Fruit fly (Drosophila melanogaster) whole organism, embryonic: Measurements from ENCODE around the gene CG44044.

ENCODE experiments used
- Asciz ChIP-seq: fragments of 200-800 bp; sonication (Bioruptor generic); optimal IDR thresholded peaks from 2 replicates; lab custom pipeline; 2017; ENCODE audit warnings: missing biosample characterization, mild to moderate bottlenecking, missing genetic modification characterization, missing genetic modification reagents
- B-H2 ChIP-seq: fragments of 200-800 bp; sonication (Bioruptor generic); optimal IDR thresholded peaks from 2 replicates; lab custom pipeline; 2018; ENCODE audit warnings: missing biosample characterization, mild to moderate bottlenecking, missing genetic modification characterization
- BtbVII ChIP-seq: fragments of 200-800 bp; sonication (Bioruptor generic); optimal IDR thresholded peaks from 3 replicates; lab custom pipeline; 2017; ENCODE audit warnings: missing biosample characterization, mild to moderate bottlenecking, missing genetic modification characterization
- CG10431 ChIP-seq: fragments of 200-800 bp; sonication (Bioruptor generic); optimal IDR thresholded peaks from 3 replicates; lab custom pipeline; 2018; ENCODE audit warnings: missing biosample characterization, mild to moderate bottlenecking, missing genetic modification characterization
- CG10979 ChIP-seq: fragments of 200-800 bp; sonication (Bioruptor generic); optimal IDR thresholded peaks from 2 replicates; lab custom pipeline; 2018; ENCODE audit warnings: missing biosample characterization, mild to moderate bottlenecking, missing genetic modification characterization, moderate library complexity
- CG11398 ChIP-seq: fragments of 200-800 bp; sonication (Bioruptor generic); optimal IDR thresholded peaks from 2 replicates; lab custom pipeline; 2016; ENCODE audit warnings: missing biosample characterization, missing genetic modification characterization
- CG14014 ChIP-seq: fragments of 200-800 bp; sonication (Bioruptor generic); IDR thresholded peaks from 2 replicates; pipeline ENCODE4 v1.3.6; 2022; ENCODE audit warnings: missing biosample characterization, missing genetic modification characterization
- CG15696 ChIP-seq: fragments of 200-800 bp; sonication (Bioruptor generic); optimal IDR thresholded peaks from 2 replicates; lab custom pipeline; 2019; ENCODE audit warnings: missing biosample characterization, mild to moderate bottlenecking, missing genetic modification characterization, moderate library complexity
- CG1602 ChIP-seq: fragments of 200-800 bp; sonication (Bioruptor generic); optimal IDR thresholded peaks from 3 replicates; lab custom pipeline; 2016; ENCODE audit warnings: missing biosample characterization, missing genetic modification characterization
- CG1792 ChIP-seq: fragments of 200-800 bp; sonication (Bioruptor generic); optimal IDR thresholded peaks from 2 replicates; lab custom pipeline; 2016; ENCODE audit warnings: missing biosample characterization, missing genetic modification characterization
- CG18262 ChIP-seq: fragments of 200-800 bp; optimal IDR thresholded peaks from 3 replicates; lab custom pipeline; 2019; ENCODE audit warnings: missing biosample characterization, mild to moderate bottlenecking, missing genetic modification characterization, moderate library complexity
- CG2199 ChIP-seq: fragments of 200-800 bp; sonication (Bioruptor generic); IDR thresholded peaks from 3 replicates; pipeline ENCODE4 v1.3.6; 2022; ENCODE audit warnings: missing biosample characterization, missing genetic modification characterization
- CG2202 ChIP-seq: fragments of 200-800 bp; sonication (Bioruptor generic); optimal IDR thresholded peaks from 2 replicates; lab custom pipeline; 2018; ENCODE audit warnings: missing biosample characterization, mild to moderate bottlenecking, missing genetic modification characterization
- CG2712 ChIP-seq: fragments of 200-800 bp; optimal IDR thresholded peaks from 3 replicates; lab custom pipeline; 2019; ENCODE audit warnings: missing biosample characterization, mild to moderate bottlenecking, missing genetic modification characterization, moderate library complexity
- CG2875 ChIP-seq: fragments of 200-800 bp; sonication (Bioruptor generic); optimal IDR thresholded peaks from 2 replicates; lab custom pipeline; 2017; ENCODE audit warnings: missing biosample characterization, mild to moderate bottlenecking, missing genetic modification characterization, missing genetic modification reagents
- CG4360 ChIP-seq: fragments of 200-800 bp; sonication (Bioruptor generic); IDR thresholded peaks from 2 replicates; pipeline ENCODE4 v1.3.6; 2022; ENCODE audit warnings: missing biosample characterization, missing genetic modification characterization
- CG6254 ChIP-seq: fragments of 200-800 bp; sonication (Bioruptor generic); optimal IDR thresholded peaks from 3 replicates; lab custom pipeline; 2017; ENCODE audit warnings: mild to moderate bottlenecking, missing biosample characterization, missing genetic modification reagents, missing genetic modification characterization
- CG6683 ChIP-seq: fragments of 200-800 bp; sonication (Bioruptor generic); optimal IDR thresholded peaks from 2 replicates; lab custom pipeline; 2017; ENCODE audit warnings: missing biosample characterization, mild to moderate bottlenecking, missing genetic modification characterization, missing genetic modification reagents
- CG6813 ChIP-seq: fragments of 200-800 bp; sonication (Bioruptor generic); optimal IDR thresholded peaks from 2 replicates; lab custom pipeline; 2017; ENCODE audit warnings: missing biosample characterization, missing genetic modification characterization, mild to moderate bottlenecking, moderate library complexity, missing genetic modification reagents
- CG8281 ChIP-seq: fragments of 200-800 bp; sonication (Bioruptor generic); optimal IDR thresholded peaks from 2 replicates; lab custom pipeline; 2018; ENCODE audit warnings: missing biosample characterization, mild to moderate bottlenecking, missing genetic modification characterization, moderate library complexity
- CG8944 ChIP-seq: fragments of 200-800 bp; sonication (Bioruptor generic); optimal IDR thresholded peaks from 3 replicates; lab custom pipeline; 2016; ENCODE audit warnings: missing biosample characterization, missing genetic modification characterization
- CG9727 ChIP-seq: fragments of 200-800 bp; sonication (Bioruptor generic); optimal IDR thresholded peaks from 3 replicates; lab custom pipeline; 2017; ENCODE audit warnings: missing biosample characterization, mild to moderate bottlenecking, missing genetic modification characterization
- HLHmδ ChIP-seq: fragments of 200-800 bp; sonication (Bioruptor generic); optimal IDR thresholded peaks from 2 replicates; lab custom pipeline; 2018; ENCODE audit warnings: missing biosample characterization, mild to moderate bottlenecking, missing genetic modification characterization, moderate library complexity
- Hr78 ChIP-seq, 2 experiments: fragments of 200-800 bp in 1 of 2; fragments of >200 bp in 1 of 2; sonication (Bioruptor generic) in 1 of 2; optimal IDR thresholded peaks; 2 replicates each; lab custom pipeline; 2017 to 2019; ENCODE audit warnings: missing biosample characterization in 2 of 2, missing genetic modification characterization in 2 of 2, mild to moderate bottlenecking in 1 of 2, moderate library complexity in 1 of 2
- MTF-1 ChIP-seq: fragments of 200-800 bp; sonication (Bioruptor generic); optimal IDR thresholded peaks from 2 replicates; lab custom pipeline; 2018; ENCODE audit warnings: missing biosample characterization, mild to moderate bottlenecking, missing genetic modification characterization, borderline replicate concordance
- Med ChIP-seq: fragments of 200-800 bp; sonication (Bioruptor generic); peaks from one replicate; lab custom pipeline; 2016; ENCODE audit warnings: missing biosample characterization, missing genetic modification characterization, mild to moderate bottlenecking, inconsistent platforms, moderate library complexity
- NFAT ChIP-seq: fragments of 200-800 bp; sonication (Bioruptor generic); IDR thresholded peaks from 2 replicates; pipeline ENCODE4 v1.3.6; 2022; ENCODE audit warnings: missing biosample characterization, missing genetic modification characterization
- Xrp1 ChIP-seq: fragments of 200-800 bp; sonication (Bioruptor generic); IDR thresholded peaks from 2 replicates; pipeline ENCODE4 v1.3.6; 2022; ENCODE audit warnings: missing biosample characterization, missing genetic modification characterization
- ac ChIP-seq: fragments of 200-800 bp; sonication (Bioruptor generic); optimal IDR thresholded peaks from 3 replicates; lab custom pipeline; 2017; ENCODE audit warnings: missing biosample characterization, mild to moderate bottlenecking, missing genetic modification characterization
- bsh ChIP-seq, 2 experiments: fragments of 200-800 bp; sonication (Bioruptor generic); optimal IDR thresholded peaks; 2 replicates each; lab custom pipeline; 2017 to 2018; ENCODE audit warnings: mild to moderate bottlenecking in 2 of 2, missing biosample characterization in 2 of 2, missing genetic modification characterization in 2 of 2, moderate library complexity in 1 of 2
- chif ChIP-seq, 2 experiments: fragments of 200-800 bp; sonication (Bioruptor generic); optimal IDR thresholded peaks; 3 replicates each; lab custom pipeline; 2016; ENCODE audit warnings: missing biosample characterization in 2 of 2, missing genetic modification characterization in 2 of 2
- chm ChIP-seq: fragments of 200-800 bp; sonication (Bioruptor generic); IDR thresholded peaks from 2 replicates; pipeline ENCODE4 v1.3.6; 2022; ENCODE audit warnings: missing biosample characterization, missing genetic modification characterization
- ems ChIP-seq: fragments of 200-800 bp; sonication (Bioruptor generic); optimal IDR thresholded peaks from 3 replicates; lab custom pipeline; 2016; ENCODE audit warnings: missing biosample characterization, missing genetic modification characterization
- fd102C ChIP-seq: fragments of 200-800 bp; sonication (Bioruptor generic); optimal IDR thresholded peaks from 2 replicates; lab custom pipeline; 2018; ENCODE audit warnings: missing biosample characterization, mild to moderate bottlenecking, missing genetic modification characterization, moderate library complexity
- gcm ChIP-seq: fragments of 200-800 bp; sonication (Bioruptor generic); optimal IDR thresholded peaks from 2 replicates; lab custom pipeline; 2019; ENCODE audit warnings: missing biosample characterization, mild to moderate bottlenecking, missing genetic modification characterization, moderate library complexity
- jumu ChIP-seq: fragments of 200-800 bp; sonication (Bioruptor generic); optimal IDR thresholded peaks from 3 replicates; lab custom pipeline; 2016; ENCODE audit warnings: missing biosample characterization, missing genetic modification characterization
- kah ChIP-seq: fragments of 200-800 bp; sonication (Bioruptor generic); optimal IDR thresholded peaks from 2 replicates; lab custom pipeline; 2018; ENCODE audit warnings: missing biosample characterization, mild to moderate bottlenecking, missing genetic modification characterization
- nerfin-1 ChIP-seq: fragments of 200-800 bp; sonication (Bioruptor generic); optimal IDR thresholded peaks from 3 replicates; lab custom pipeline; 2019; ENCODE audit warnings: missing biosample characterization, mild to moderate bottlenecking, missing genetic modification characterization, moderate library complexity
- pros ChIP-seq: fragments of 200-800 bp; sonication (Bioruptor generic); optimal IDR thresholded peaks from 3 replicates; lab custom pipeline; 2019; ENCODE audit warnings: missing biosample characterization, mild to moderate bottlenecking, missing genetic modification characterization, moderate library complexity
- sd ChIP-seq: fragments of 200-800 bp; sonication (Bioruptor generic); optimal IDR thresholded peaks from 3 replicates; lab custom pipeline; 2018; ENCODE audit warnings: missing biosample characterization, mild to moderate bottlenecking, missing genetic modification characterization, moderate library complexity
- sens ChIP-seq: fragments of 200-800 bp; sonication (Bioruptor generic); peaks from one replicate; lab custom pipeline; 2016; ENCODE audit warnings: missing biosample characterization, missing genetic modification characterization
- sr ChIP-seq: fragments of 200-800 bp; sonication (Bioruptor generic); IDR thresholded peaks from 3 replicates; pipeline ENCODE4 v1.3.6; 2022; ENCODE audit warnings: missing biosample characterization, missing genetic modification characterization
- tgo ChIP-seq: fragments of 200-800 bp; sonication (Bioruptor generic); IDR thresholded peaks from 3 replicates; pipeline ENCODE4 v1.3.6; 2022; ENCODE audit warnings: missing biosample characterization, missing genetic modification characterization
- tll ChIP-seq, 2 experiments: fragments of 200-800 bp in 1 of 2; fragments of >200 bp in 1 of 2; sonication (Bioruptor generic) in 1 of 2; optimal IDR thresholded peaks; 2 replicates each; lab custom pipeline; 2017 to 2019; ENCODE audit warnings: missing biosample characterization in 2 of 2, missing genetic modification characterization in 2 of 2, mild to moderate bottlenecking in 1 of 2, moderate library complexity in 1 of 2
- twi ChIP-seq: fragments of 200-800 bp; optimal IDR thresholded peaks from 2 replicates; lab custom pipeline; 2019; ENCODE audit warnings: missing biosample characterization, mild to moderate bottlenecking, missing genetic modification characterization, moderate library complexity
- wek ChIP-seq: fragments of 200-800 bp; sonication (Bioruptor generic); optimal IDR thresholded peaks from 3 replicates; lab custom pipeline; 2018; ENCODE audit warnings: missing biosample characterization, mild to moderate bottlenecking, missing genetic modification characterization, moderate library complexity
- zen2 ChIP-seq: fragments of 200-800 bp; sonication (Bioruptor generic); IDR thresholded peaks from 3 replicates; pipeline ENCODE4 v1.3.6; 2022; ENCODE audit warnings: missing biosample characterization, missing genetic modification characterization; ENCODE audit not compliant: partially characterized antibody
- zfh1 ChIP-seq: fragments of 200-800 bp; sonication (Bioruptor generic); IDR thresholded peaks from 3 replicates; pipeline ENCODE4 v1.3.6; 2022; ENCODE audit warnings: missing biosample characterization, missing genetic modification characterization

Gene CG44044

DNA sequence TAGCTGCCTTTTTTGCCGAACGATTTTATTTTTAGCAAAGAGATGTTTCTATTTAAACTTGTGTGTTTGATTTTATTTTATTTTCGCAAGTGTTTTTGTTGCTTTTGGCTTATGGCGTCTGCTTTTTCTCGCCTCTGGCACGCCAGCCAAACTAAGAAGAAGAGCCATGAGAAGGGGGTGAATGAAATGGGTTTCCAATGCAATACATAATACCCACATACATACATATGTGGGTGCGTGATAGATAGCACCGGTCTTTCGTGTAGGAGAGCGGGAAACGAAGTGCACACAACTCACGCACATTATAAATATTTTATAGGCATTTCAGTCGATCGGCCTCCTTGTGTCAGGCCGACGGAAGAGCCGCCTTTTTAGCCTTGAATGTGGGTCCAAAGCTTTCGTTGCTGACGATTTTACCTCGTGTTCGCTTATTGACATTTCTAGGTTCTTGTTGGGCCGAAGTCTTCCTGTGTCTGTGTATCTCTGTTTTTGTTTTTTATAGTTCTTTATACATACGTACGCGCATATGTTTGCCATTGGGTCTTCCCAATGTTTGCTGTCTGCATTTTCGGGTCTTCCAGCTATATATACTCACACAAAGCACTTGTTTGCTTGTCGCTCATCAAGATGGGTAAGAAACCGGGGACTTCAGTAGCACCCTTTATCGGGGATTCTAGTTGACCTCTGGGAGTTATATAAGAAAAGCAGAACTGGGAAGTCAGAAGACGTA, 45.6 kb upstream of the CG44044 start (continued):
- TF ChIP-seq CG11398 (GFP tag; lab: Kevin White, UChicago): peak; percentile 18
- TF ChIP-seq MTF-1 (GFP tag; lab: Kevin White, UChicago): peak; percentile 25
- TF ChIP-seq tgo (GFP tag; lab: Robert Waterston, UW): no peak
- peak; percentile 39 for TF ChIP-seq HLHmδ (GFP tag; lab: Kevin White, UChicago)
- TF ChIP-seq BtbVII: no peak
- TF ChIP-seq CG10979 (tag; lab: Kevin White, UChicago): peak; percentile 15
- peak in 1 of 2 experiments; percentile 80 for TF ChIP-seq Hr78 (GFP tag; optimal IDR thresholded peaks at IDR 0.05; lab: Kevin White, UChicago)
- no peak for TF ChIP-seq CG1792 (GFP tag; lab: Kevin White, UChicago)
- TF ChIP-seq chm: no peak; the same call in 1 of the 2 replicates
- TF ChIP-seq CG1602 (GFP tag; lab: Kevin White, UChicago): no peak
- TF ChIP-seq CG15696 (tag; lab: Kevin White, UChicago): peak; percentile 37
- TF ChIP-seq CG8944 (GFP tag; lab: Kevin White, UChicago): no peak
- no peak for TF ChIP-seq CG8281 (tag; lab: Kevin White, UChicago)
- TF ChIP-seq sens (GFP tag; lab: Kevin White, UChicago): peak; percentile 74
- peak; percentile 18 for TF ChIP-seq CG18262 (tag; lab: Kevin White, UChicago)
- peak; percentile 64 for TF ChIP-seq Med (GFP tag; lab: Kevin White, UChicago)
- peak; percentile 19 for TF ChIP-seq CG9727 (GFP tag; lab: Kevin White, UChicago)
- peak; percentile 85; the same call in 2 of the 3 replicates for TF ChIP-seq CG2199 (GFP tag; lab: Robert Waterston, UW)
- peak; percentile 8 to 25 for TF ChIP-seq chif (GFP tag; optimal IDR thresholded peaks at IDR 0.05; lab: Kevin White, UChicago)
- TF ChIP-seq CG2202 (tag; lab: Kevin White, UChicago): peak; percentile 42
- peak; percentile 7 for TF ChIP-seq CG6813 (GFP tag; lab: Kevin White, UChicago)
- peak; percentile 15 for TF ChIP-seq fd102C (GFP tag; lab: Kevin White, UChicago)
- peak in 1 of 2 experiments; percentile 23 for TF ChIP-seq tll (GFP tag; optimal IDR thresholded peaks at IDR 0.05; lab: Kevin White, UChicago)
- TF ChIP-seq sr (GFP tag; lab: Robert Waterston, UW): 0 out of 3 replicates have a peak, but pooled peaks have one; percentile 63
- peak; percentile 39 for TF ChIP-seq sd
- peak; percentile 20 for TF ChIP-seq kah
- TF ChIP-seq wek: no peak
- TF ChIP-seq Xrp1 (GFP tag; lab: Robert Waterston, UW): peak; percentile 63
- TF ChIP-seq B-H2 (GFP tag; lab: Kevin White, UChicago): no peak
- no peak for TF ChIP-seq CG6683 (GFP tag; lab: Kevin White, UChicago)
- no peak for TF ChIP-seq NFAT
- TF ChIP-seq CG4360 (GFP tag; lab: Robert Waterston, UW): peak; percentile 33; the same call in 1 of the 2 replicates
- TF ChIP-seq bsh (GFP tag; optimal IDR thresholded peaks at IDR 0.05; lab: Kevin White, UChicago): peak in 1 of 2 experiments; percentile 39
- no peak for TF ChIP-seq nerfin-1 (tag; lab: Kevin White, UChicago)
- TF ChIP-seq gcm: peak; percentile 53
- TF ChIP-seq CG2712 (tag; lab: Kevin White, UChicago): peak; percentile 21
- peak; percentile 21 for TF ChIP-seq CG2875
- peak; percentile 76 for TF ChIP-seq twi (tag; lab: Kevin White, UChicago)
- TF ChIP-seq ac (GFP tag; lab: Kevin White, UChicago): peak; percentile 31
- peak; percentile 8 for TF ChIP-seq pros (GFP tag; lab: Kevin White, UChicago)
- no peak for TF ChIP-seq CG14014 (GFP tag; lab: Robert Waterston, UW)
- no peak for TF ChIP-seq ems (GFP tag; lab: Kevin White, UChicago)
- peak; percentile 29 for TF ChIP-seq CG10431 (GFP tag; lab: Kevin White, UChicago)
- peak; percentile 29 for TF ChIP-seq CG6254 (GFP tag; lab: Kevin White, UChicago)
- peak; percentile 23 for TF ChIP-seq Asciz
- TF ChIP-seq jumu (GFP tag; lab: Kevin White, UChicago): no peak
- no peak for TF ChIP-seq zfh1 (GFP tag; lab: Robert Waterston, UW)
- TF ChIP-seq zen2 (GFP tag; lab: Robert Waterston, UW): no peak
